Fruit fly (Drosophila melanogaster) whole organism, adult: ENCODE data around the gene HP4.

Experiments used
- CG11617 ChIP-seq: fragments of 200-800 bp; sonication (Bioruptor generic); optimal IDR thresholded peaks from 2 replicates; lab custom pipeline; 2017; ENCODE audit warnings: mild to moderate bottlenecking, missing biosample characterization, missing genetic modification reagents, missing genetic modification characterization
- CG12768 ChIP-seq: fragments of 200-800 bp; sonication (Bioruptor generic); optimal IDR thresholded peaks from 2 replicates; lab custom pipeline; 2017; ENCODE audit warnings: missing biosample characterization, missing genetic modification characterization, mild to moderate bottlenecking, moderate library complexity, missing genetic modification reagents
- CG14711 ChIP-seq: fragments of 200-800 bp; sonication (Bioruptor generic); optimal IDR thresholded peaks from 2 replicates; lab custom pipeline; 2018; ENCODE audit warnings: missing biosample characterization, mild to moderate bottlenecking, missing genetic modification characterization, moderate library complexity
- CG1620 ChIP-seq: fragments of 200-800 bp; sonication (Bioruptor generic); optimal IDR thresholded peaks from 2 replicates; lab custom pipeline; 2016; ENCODE audit warnings: missing biosample characterization, missing genetic modification characterization
- CG33017 ChIP-seq: fragments of 200-800 bp; sonication (Bioruptor generic); optimal IDR thresholded peaks from 2 replicates; lab custom pipeline; 2018; ENCODE audit warnings: missing biosample characterization, mild to moderate bottlenecking, missing genetic modification characterization, moderate library complexity
- CG5204 ChIP-seq: fragments of 200-800 bp; sonication (Bioruptor generic); optimal IDR thresholded peaks from 2 replicates; lab custom pipeline; 2016; ENCODE audit warnings: missing biosample characterization, missing genetic modification characterization
- CG7045 ChIP-seq: fragments of 200-800 bp; sonication (Bioruptor generic); optimal IDR thresholded peaks from 2 replicates; lab custom pipeline; 2017; ENCODE audit warnings: missing biosample characterization, mild to moderate bottlenecking, missing genetic modification characterization
- CG7101 ChIP-seq: fragments of 200-800 bp; sonication (Bioruptor generic); optimal IDR thresholded peaks from 2 replicates; lab custom pipeline; 2018; ENCODE audit warnings: missing biosample characterization, mild to moderate bottlenecking, missing genetic modification characterization, moderate library complexity
- Clk ChIP-seq: fragments of 200-800 bp; sonication (Bioruptor generic); optimal IDR thresholded peaks from 2 replicates; lab custom pipeline; 2017; ENCODE audit warnings: missing biosample characterization, missing genetic modification characterization
- Crg-1 ChIP-seq: fragments of 200-800 bp; sonication (Bioruptor generic); optimal IDR thresholded peaks from 2 replicates; lab custom pipeline; 2016; ENCODE audit warnings: missing biosample characterization, missing genetic modification characterization
- Hr96 ChIP-seq: fragments of 200-800 bp; sonication (Bioruptor generic); optimal IDR thresholded peaks from 2 replicates; lab custom pipeline; 2016; ENCODE audit warnings: missing biosample characterization, missing genetic modification characterization
- Mnt ChIP-seq: fragments of 200-800 bp; sonication (Bioruptor generic); optimal IDR thresholded peaks from 2 replicates; lab custom pipeline; 2016; ENCODE audit warnings: missing biosample characterization, mild to moderate bottlenecking, missing genetic modification characterization
- bab1 ChIP-seq: fragments of 200-800 bp; sonication (Bioruptor generic); optimal IDR thresholded peaks from 3 replicates; lab custom pipeline; 2019; ENCODE audit warnings: missing biosample characterization, mild to moderate bottlenecking, missing genetic modification characterization, moderate library complexity
- cic ChIP-seq: fragments of 200-800 bp; sonication (Bioruptor generic); optimal IDR thresholded peaks from 2 replicates; lab custom pipeline; 2017; ENCODE audit warnings: missing biosample characterization, mild to moderate bottlenecking, missing genetic modification characterization, moderate library complexity
- cnc ChIP-seq, 2 experiments: fragments of >200 bp; optimal IDR thresholded peaks; 2 replicates each; lab custom pipeline; 2017
- kay ChIP-seq: fragments of 200-800 bp; sonication (Bioruptor generic); peaks from one replicate; lab custom pipeline; 2016; ENCODE audit warnings: missing biosample characterization, missing genetic modification characterization, borderline replicate concordance
- ovo ChIP-seq: fragments of 200-800 bp; sonication (Bioruptor generic); optimal IDR thresholded peaks from 2 replicates; lab custom pipeline; 2016; ENCODE audit warnings: missing biosample characterization, missing genetic modification characterization
- pad ChIP-seq: fragments of 200-800 bp; sonication (Bioruptor generic); optimal IDR thresholded peaks from 3 replicates; lab custom pipeline; 2017; ENCODE audit warnings: missing biosample characterization, missing genetic modification characterization, mild to moderate bottlenecking, moderate library complexity, missing genetic modification reagents
- tj ChIP-seq: fragments of 200-800 bp; sonication (Bioruptor generic); optimal IDR thresholded peaks from 3 replicates; lab custom pipeline; 2017; ENCODE audit warnings: missing biosample characterization, mild to moderate bottlenecking, missing genetic modification characterization, moderate library complexity
- toe ChIP-seq: fragments of 200-800 bp; sonication (Bioruptor generic); optimal IDR thresholded peaks from 2 replicates; lab custom pipeline; 2016; ENCODE audit warnings: missing biosample characterization, missing genetic modification characterization

The HP4 gene

dm6 chr3L:7949778-7950177, 26.2 kb downstream of the HP4 start:
- TF ChIP-seq CG11617 (no peak), CG7101 (tag; lab: Kevin White, UChicago) (no peak), Mnt (GFP tag; lab: Kevin White, UChicago) (no peak), ovo (GFP tag; lab: Kevin White, UChicago) (no peak), Crg-1 (GFP tag; lab: Kevin White, UChicago) (no peak), CG7045 (no peak), CG12768 (GFP tag; lab: Kevin White, UChicago) (no peak), cic (GFP tag; lab: Kevin White, UChicago) (no peak), Hr96 (GFP tag; lab: Kevin White, UChicago) (no peak), bab1 (GFP tag; lab: Kevin White, UChicago) (no peak), toe (GFP tag; lab: Kevin White, UChicago) (no peak), Clk (no peak)

DNA sequence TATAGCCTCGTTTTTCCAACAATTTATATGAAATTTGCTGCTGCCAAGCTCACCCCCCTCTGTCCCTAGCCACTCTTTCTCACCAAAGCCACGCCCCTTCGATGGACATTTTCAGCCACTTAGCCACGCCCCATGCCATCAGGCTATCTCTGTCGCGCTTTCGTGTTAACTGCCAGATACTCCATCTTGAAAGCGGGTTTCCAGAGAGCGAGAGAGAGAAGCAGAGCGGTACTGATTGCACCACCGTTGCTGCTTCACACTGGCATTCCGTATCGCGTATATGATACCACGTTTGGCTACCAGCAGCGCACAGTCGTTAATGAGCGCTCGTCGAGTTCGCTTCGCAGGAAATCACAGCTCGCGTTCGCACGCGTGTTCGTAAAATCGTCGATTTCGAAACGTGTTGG, 28.1 kb downstream of the HP4 start, which contains the start of gene exex:
TSS of gene exex (plus strand) at position 307 of the 407 bp plus-strand sequence.
- TF ChIP-seq Mnt (GFP tag; lab: Kevin White, UChicago) (peak; percentile 35), CG7045 (no peak)

- TF ChIP-seq pad (GFP tag; lab: Kevin White, UChicago) (no peak), CG7101 (tag; lab: Kevin White, UChicago) (no peak), CG14711 (no peak), CG1620 (GFP tag; lab: Kevin White, UChicago) (no peak), toe (GFP tag; lab: Kevin White, UChicago) (no peak), CG11617 (no peak), CG5204 (GFP tag; lab: Kevin White, UChicago) (no peak), cnc (optimal IDR thresholded peaks at IDR 0.05; lab: Kevin White, UChicago) (no peak), Clk (no peak), Mnt (GFP tag; lab: Kevin White, UChicago) (no peak)
Observed at dm6 chr3L:7946222-7946621, 29.7 kb downstream of the HP4 start, which contains the start of gene CG43880. Gene CG43880, minus strand, starts transcription at chr3L:7946322.

- TF ChIP-seq CG11617, result no peak
- no peak for TF ChIP-seq Mnt (GFP tag; lab: Kevin White, UChicago)
- no peak for TF ChIP-seq bab1 (GFP tag; lab: Kevin White, UChicago)
- TF ChIP-seq kay, result peak; percentile 43
Observed at dm6 chr3L:7943950-7944349, 32.0 kb downstream of the HP4 start.

DNA sequence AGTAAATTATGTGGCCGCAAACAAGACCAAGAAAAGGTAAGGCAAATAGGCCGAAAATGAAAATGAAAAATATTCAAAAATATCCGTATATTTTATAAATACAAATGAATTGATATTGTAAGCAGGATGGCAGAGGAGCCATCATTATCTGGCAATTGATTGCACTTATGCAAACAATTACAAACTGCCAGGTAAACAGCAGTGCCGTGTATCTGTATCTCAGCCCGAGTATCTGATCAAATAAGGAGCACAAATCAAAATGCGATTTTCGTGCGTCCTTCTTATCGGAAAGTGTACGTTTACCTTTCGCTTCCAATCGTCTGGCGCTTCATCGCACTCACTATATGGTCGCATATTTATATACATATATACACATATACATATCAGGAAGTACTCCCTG, 32.9 kb downstream of the HP4 start:
- TF ChIP-seq cnc (optimal IDR thresholded peaks at IDR 0.05; lab: Kevin White, UChicago) (no peak), CG7045 (no peak), CG11617 (no peak), CG14711 (no peak), CG5204 (GFP tag; lab: Kevin White, UChicago) (no peak), Crg-1 (GFP tag; lab: Kevin White, UChicago) (no peak), ovo (GFP tag; lab: Kevin White, UChicago) (no peak), CG7101 (tag; lab: Kevin White, UChicago) (no peak), toe (GFP tag; lab: Kevin White, UChicago) (no peak), Mnt (GFP tag; lab: Kevin White, UChicago) (no peak), bab1 (GFP tag; lab: Kevin White, UChicago) (no peak), Clk (no peak), CG1620 (GFP tag; lab: Kevin White, UChicago) (no peak), cic (GFP tag; lab: Kevin White, UChicago) (no peak), pad (GFP tag; lab: Kevin White, UChicago) (no peak)

DNA sequence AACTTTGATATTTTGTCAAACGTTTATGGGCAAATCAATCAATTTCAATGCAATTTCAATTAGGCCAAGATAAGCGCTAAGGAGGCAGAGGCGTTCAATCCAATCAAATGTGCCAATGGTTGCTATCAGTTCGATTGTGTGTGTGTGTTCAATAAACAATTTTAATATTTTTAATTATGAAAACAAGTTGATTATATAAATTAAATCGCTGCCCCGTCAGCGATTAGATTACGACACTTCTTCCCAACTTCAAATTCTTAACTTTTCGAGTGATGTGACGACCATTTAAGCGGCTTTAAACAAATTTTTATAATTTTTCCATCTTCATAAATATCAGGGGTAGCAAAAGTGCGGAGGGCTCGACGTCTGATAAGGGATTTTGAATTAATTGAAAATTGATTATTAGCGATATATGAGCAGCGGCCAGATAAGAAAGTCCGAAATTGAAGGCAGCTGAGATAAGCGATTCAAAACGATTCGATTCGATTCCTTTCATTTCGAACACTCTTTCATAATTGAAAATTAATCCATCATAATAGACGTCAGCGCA, 33.5 kb downstream of the HP4 start:
- TF ChIP-seq CG12768 (GFP tag; lab: Kevin White, UChicago) (no peak), kay (peak; percentile 27), CG7045 (peak; percentile 19), Clk (no peak)

- TF ChIP-seq ovo (GFP tag; lab: Kevin White, UChicago) (no peak), CG33017 (no peak), kay (no peak), CG12768 (GFP tag; lab: Kevin White, UChicago) (no peak), CG7045 (no peak), Hr96 (GFP tag; lab: Kevin White, UChicago) (no peak), Crg-1 (GFP tag; lab: Kevin White, UChicago) (no peak), tj (no peak), CG7101 (tag; lab: Kevin White, UChicago) (no peak), toe (GFP tag; lab: Kevin White, UChicago) (no peak), pad (GFP tag; lab: Kevin White, UChicago) (no peak), CG5204 (GFP tag; lab: Kevin White, UChicago) (no peak), CG1620 (GFP tag; lab: Kevin White, UChicago) (no peak), bab1 (GFP tag; lab: Kevin White, UChicago) (no peak)
Observed at dm6 chr3L:7941514-7941913, 34.4 kb downstream of the HP4 start.
